Worm (Caenorhabditis elegans): Measurements from ENCODE around the gene fbxb-52.

The fbxb-52 gene

DNA sequence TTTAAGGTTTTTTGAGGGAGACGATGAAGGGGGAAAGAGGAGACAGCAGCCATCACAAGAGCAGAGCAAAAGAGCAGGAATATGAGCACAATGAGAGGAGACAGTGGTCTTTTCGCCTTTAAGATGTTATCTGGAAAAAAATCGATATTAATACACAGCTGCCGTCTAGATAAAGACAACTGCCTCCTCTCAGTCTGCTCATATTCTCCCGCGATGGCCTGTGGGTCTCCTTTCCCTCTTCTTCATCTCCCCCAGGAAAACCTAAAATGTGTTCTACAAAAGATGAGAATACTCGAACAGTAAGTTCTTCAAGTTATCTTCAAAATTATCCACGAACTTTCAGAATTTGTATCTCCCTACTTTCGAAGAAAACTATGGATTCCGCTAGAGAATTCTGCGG is at the start of gene fbxb-52, which contains the start of gene fbxb-51:
fbxb-52 (minus strand) TSS at position 101 of the 400 bp plus-strand sequence.
fbxb-51 (plus strand) TSS at position 212 of the 400 bp plus-strand sequence.
- no peak for TF ChIP-seq lin-35 (GFP tag; optimal IDR thresholded peaks at IDR 0.05)
- no peak for TF ChIP-seq lin-14 (GFP tag; optimal IDR thresholded peaks at IDR 0.05)
- TF ChIP-seq fkh-10 (GFP tag; optimal IDR thresholded peaks at IDR 0.05): no peak
- no peak for TF ChIP-seq isw-1 (GFP tag; IDR thresholded peaks at IDR 0.05)
- no peak for TF ChIP-seq elt-2 (tag; optimal IDR thresholded peaks at IDR 0.05)
- no peak for TF ChIP-seq efl-1 (optimal IDR thresholded peaks at IDR 0.05)
- no peak for TF ChIP-seq efl-1 (GFP tag; optimal IDR thresholded peaks at IDR 0.05 in 1 of 2)
- TF ChIP-seq blmp-1 (tag; optimal IDR thresholded peaks at IDR 0.05): no peak
- TF ChIP-seq irx-1 (tag; optimal IDR thresholded peaks at IDR 0.05): no peak
- TF ChIP-seq efl-3 (GFP tag; optimal IDR thresholded peaks at IDR 0.05): no peak
- no peak for TF ChIP-seq xbp-1 (tag; optimal IDR thresholded peaks at IDR 0.05)
- TF ChIP-seq unc-30 (tag; optimal IDR thresholded peaks at IDR 0.05): no peak
- TF ChIP-seq nhr-90 (tag; optimal IDR thresholded peaks at IDR 0.05; ENCODE audit: poor library complexity): no peak
- TF ChIP-seq sup-37 (GFP tag; optimal IDR thresholded peaks at IDR 0.05): no peak
- TF ChIP-seq mep-1 (tag; optimal IDR thresholded peaks at IDR 0.05): no peak
- TF ChIP-seq dpl-1 (GFP tag; optimal IDR thresholded peaks at IDR 0.05): no peak
- TF ChIP-seq hlh-17 (GFP tag; optimal IDR thresholded peaks at IDR 0.05; ENCODE audit: borderline replicate concordance): no peak
- TF ChIP-seq nhr-85 (tag): no peak
- no peak for TF ChIP-seq nhr-20 (tag; optimal IDR thresholded peaks at IDR 0.05)
- TF ChIP-seq lin-15B (tag; optimal IDR thresholded peaks at IDR 0.05): no peak

DNA sequence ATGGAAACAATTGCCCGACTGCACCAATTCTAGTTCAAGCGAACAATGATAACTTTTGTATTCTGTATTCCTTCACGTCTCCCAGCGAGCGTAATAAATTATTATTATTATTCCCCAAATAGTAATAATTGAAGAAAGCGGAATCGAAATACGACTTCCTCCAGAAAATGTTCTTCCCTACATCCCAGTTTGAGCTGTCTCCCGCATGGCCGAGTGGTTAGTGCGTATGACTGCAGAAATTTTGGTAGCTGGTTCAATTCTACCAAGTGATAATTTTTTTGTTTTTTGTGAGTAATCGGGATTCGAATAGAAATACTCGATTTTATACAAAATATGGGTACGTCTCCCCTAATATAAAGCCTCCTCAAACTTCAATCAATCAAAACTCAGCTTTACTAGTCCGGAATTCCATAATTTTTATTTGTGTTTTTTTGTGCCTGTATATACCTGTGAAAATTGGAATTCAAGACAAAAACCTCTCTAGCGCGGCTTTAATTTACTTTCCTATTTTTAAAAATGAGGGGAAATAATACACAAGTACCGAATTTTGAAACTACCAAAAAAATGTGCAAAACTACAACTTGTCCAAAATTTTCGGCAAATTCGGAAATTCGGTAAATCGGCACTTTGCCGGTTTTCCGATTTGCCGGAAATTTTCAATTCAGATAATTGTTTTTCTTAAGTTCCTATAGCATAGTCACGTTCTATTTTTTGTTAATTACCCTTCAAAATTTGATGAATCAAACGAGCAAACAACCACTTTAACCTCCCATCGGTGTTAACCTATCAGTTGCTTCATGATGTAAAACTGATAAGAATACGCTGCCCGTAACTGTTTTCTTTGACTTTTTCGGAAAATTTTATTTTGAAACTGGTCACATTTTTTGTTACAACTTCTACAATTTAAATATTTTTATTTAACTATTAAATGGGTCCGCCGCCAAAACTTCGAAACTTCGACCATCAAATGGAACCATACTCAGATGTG is 47.0 kb upstream of the fbxb-52 start, which contains the start of gene bath-46:
bath-46 (plus strand) TSS at position 806 of the 988 bp plus-strand sequence.
- peak; percentile 67 for TF ChIP-seq elt-2 (tag; optimal IDR thresholded peaks at IDR 0.05)
- no peak for TF ChIP-seq nhr-76 (tag; optimal IDR thresholded peaks at IDR 0.05)
- TF ChIP-seq unc-130 (tag; optimal IDR thresholded peaks at IDR 0.05): no peak

ce11 chrII:1595137-1595536 is 44.7 kb upstream of the fbxb-52 start, which contains the start of gene clec-20:
Gene clec-20 (minus strand): TSS chrII:1595237.
- TF ChIP-seq swsn-7 (tag; optimal IDR thresholded peaks at IDR 0.05): no peak
- TF ChIP-seq egl-27 (tag; optimal IDR thresholded peaks at IDR 0.05): no peak
- no peak for TF ChIP-seq nhr-12 (tag; optimal IDR thresholded peaks at IDR 0.05)
- TF ChIP-seq aly-2 (tag; optimal IDR thresholded peaks at IDR 0.05): no peak
- no peak for TF ChIP-seq aha-1 (tag; optimal IDR thresholded peaks at IDR 0.05)
- TF ChIP-seq F16B12.6 (tag; optimal IDR thresholded peaks at IDR 0.05): no peak
- no peak for TF ChIP-seq irx-1 (tag; optimal IDR thresholded peaks at IDR 0.05)
- no peak for TF ChIP-seq ceh-63 (GFP tag; optimal IDR thresholded peaks at IDR 0.05)
- no peak for TF ChIP-seq nhr-84 (tag; optimal IDR thresholded peaks at IDR 0.05)
- TF ChIP-seq lin-35 (GFP tag; optimal IDR thresholded peaks at IDR 0.05): no peak

ce11 chrII:1589845-1590244 is 39.4 kb upstream of the fbxb-52 start, which contains the start of gene T07H3.7:
Gene T07H3.7 (minus strand): TSS chrII:1589945.
- TF ChIP-seq grh-1 (GFP tag; IDR thresholded peaks at IDR 0.05): no peak
- no peak for TF ChIP-seq sup-37 (GFP tag; optimal IDR thresholded peaks at IDR 0.05)
- no peak for TF ChIP-seq ztf-11 (tag; optimal IDR thresholded peaks at IDR 0.05)
- TF ChIP-seq nhr-19 (GFP tag; conservative IDR thresholded peaks at IDR 0.05): no peak
- no peak for TF ChIP-seq hpl-2 (GFP tag; optimal IDR thresholded peaks at IDR 0.05)
- TF ChIP-seq skn-1 (tag; optimal IDR thresholded peaks at IDR 0.05): no peak
- no peak for TF ChIP-seq nhr-77 (tag; optimal IDR thresholded peaks at IDR 0.05)
- TF ChIP-seq C34B4.2 (tag; optimal IDR thresholded peaks at IDR 0.05): no peak
- TF ChIP-seq lin-15B (tag; optimal IDR thresholded peaks at IDR 0.05): no peak
- TF ChIP-seq dpl-1 (GFP tag; optimal IDR thresholded peaks at IDR 0.05): no peak
- TF ChIP-seq lin-14 (GFP tag; optimal IDR thresholded peaks at IDR 0.05): no peak
- no peak for TF ChIP-seq aha-1 (tag; optimal IDR thresholded peaks at IDR 0.05)
- no peak for TF ChIP-seq ceh-8 (GFP tag; optimal IDR thresholded peaks at IDR 0.05)
- no peak for TF ChIP-seq lir-3 (tag; optimal IDR thresholded peaks at IDR 0.05; ENCODE audit: poor library complexity)
- TF ChIP-seq rnt-1 (tag; optimal IDR thresholded peaks at IDR 0.05): no peak
- TF ChIP-seq pax-3 (tag; optimal IDR thresholded peaks at IDR 0.05): no peak
- no peak for TF ChIP-seq mep-1 (tag; optimal IDR thresholded peaks at IDR 0.05)
- no peak for TF ChIP-seq ceh-63 (GFP tag; optimal IDR thresholded peaks at IDR 0.05)
- TF ChIP-seq fos-1 (tag; optimal IDR thresholded peaks at IDR 0.05): no peak
- TF ChIP-seq unc-86 (tag; optimal IDR thresholded peaks at IDR 0.05): no peak

Data from whole organism, L1 larva.